Worm (Caenorhabditis elegans) whole organism, L4 larva: ENCODE measurements around the gene srx-85.

Experiments used
- F49E8.2 ChIP-seq: sonication (generic microtip); optimal IDR thresholded peaks from 2 replicates; lab custom pipeline; 2016; ENCODE audit warnings: missing compliant biosample characterization, mild to moderate bottlenecking, missing genetic modification characterization, borderline replicate concordance
- Y105C5A.15 ChIP-seq: fragments of 200-800 bp; sonication (Bioruptor generic); IDR thresholded peaks from 2 replicates; pipeline ENCODE4 v1.3.6; 2022; ENCODE audit warnings: missing genetic modification characterization, missing compliant biosample characterization
- Y48G9A.11 ChIP-seq: fragments of 200-800 bp; sonication (Bioruptor generic); IDR thresholded peaks from 2 replicates; pipeline ENCODE4 v1.3.6; 2022; ENCODE audit warnings: missing genetic modification reagents, missing genetic modification characterization, missing compliant biosample characterization
- Y5F2A.4 ChIP-seq: fragments of 200-800 bp; sonication (Bioruptor generic); optimal IDR thresholded peaks from 2 replicates; lab custom pipeline; 2018; ENCODE audit warnings: mild to moderate bottlenecking, missing genetic modification characterization, missing compliant biosample characterization
- aha-1 ChIP-seq: fragments of 150-350 bp; peaks from one replicate; lab custom pipeline; 2014; ENCODE audit warnings: missing biosample characterization, missing genetic modification characterization
- ceh-32 ChIP-seq: sonication (generic microtip); optimal IDR thresholded peaks from 2 replicates; lab custom pipeline; 2016; ENCODE audit warnings: mild to moderate bottlenecking, missing genetic modification characterization, missing compliant biosample characterization; ENCODE audit not compliant: poor library complexity
- ceh-44 ChIP-seq: fragments of 200-800 bp; sonication (Bioruptor generic); IDR thresholded peaks from 2 replicates; pipeline ENCODE4 v1.3.6; 2022; ENCODE audit warnings: missing genetic modification reagents, missing genetic modification characterization, missing compliant biosample characterization
- dpl-1 ChIP-seq: fragments of 150-350 bp; optimal IDR thresholded peaks from 2 replicates; lab custom pipeline; 2014; ENCODE audit warnings: missing biosample characterization, missing genetic modification reagents, missing genetic modification characterization
- hlh-11 ChIP-seq: fragments of 200-800 bp; sonication (Bioruptor generic); optimal IDR thresholded peaks from 2 replicates; lab custom pipeline; 2018; ENCODE audit warnings: mild to moderate bottlenecking, missing genetic modification characterization, missing compliant biosample characterization
- hlh-30 ChIP-seq: sonication (generic microtip); optimal IDR thresholded peaks from 2 replicates; lab custom pipeline; 2017; ENCODE audit warnings: antibody characterized with exemption, mild to moderate bottlenecking, missing genetic modification characterization, missing compliant biosample characterization; ENCODE audit not compliant: insufficient read depth
- lin-13 ChIP-seq: fragments of 150-350 bp; optimal IDR thresholded peaks from 2 replicates; lab custom pipeline; 2014; ENCODE audit warnings: missing biosample characterization, missing genetic modification reagents, missing genetic modification characterization
- lsy-2 ChIP-seq, 2 experiments: fragments of 150-350 bp in 1 of 2; sonication (generic microtip) in 1 of 2; optimal IDR thresholded peaks; 2 replicates each; lab custom pipeline; 2014 to 2017; ENCODE audit warnings: missing biosample characterization in 2 of 2, missing genetic modification characterization in 2 of 2
- mdt-29 ChIP-seq: fragments of 200-800 bp; sonication (Bioruptor generic); IDR thresholded peaks from 2 replicates; pipeline ENCODE4 v1.3.6; 2022; ENCODE audit warnings: missing genetic modification reagents, missing genetic modification characterization, missing compliant biosample characterization
- mxl-2 ChIP-seq: fragments of 200-800 bp; sonication (Bioruptor generic); conservative IDR thresholded peaks from 2 replicates; pipeline ENCODE4 v1.3.6; 2022; ENCODE audit warnings: missing genetic modification reagents, missing genetic modification characterization, missing compliant biosample characterization
- nhr-42 ChIP-seq: fragments of 200-800 bp; sonication (Bioruptor generic); IDR thresholded peaks from 2 replicates; pipeline ENCODE4 v1.3.6; 2022; ENCODE audit warnings: missing genetic modification characterization, missing compliant biosample characterization
- nhr-48 ChIP-seq: sonication (generic microtip); optimal IDR thresholded peaks from 2 replicates; lab custom pipeline; 2016; ENCODE audit warnings: mild to moderate bottlenecking, missing genetic modification characterization, missing compliant biosample characterization
- pha-4 ChIP-seq, 2 experiments: fragments of 150-350 bp in 1 of 2; fragments of 200-800 bp in 1 of 2; sonication (Bioruptor generic) in 1 of 2; IDR thresholded peaks in 1 of 2; optimal IDR thresholded peaks in 1 of 2; 2 replicates each; pipeline versions ENCODE4 v1.3.6 to Lab custom; 2014 to 2022; ENCODE audit warnings: missing genetic modification characterization in 2 of 2, missing genetic modification reagents in 2 of 2, missing biosample characterization in 1 of 2, missing compliant biosample characterization in 1 of 2
- php-3 ChIP-seq: fragments of 200-800 bp; sonication (Bioruptor generic); IDR thresholded peaks from 2 replicates; pipeline ENCODE4 v1.3.6; 2022; ENCODE audit warnings: missing genetic modification reagents, missing genetic modification characterization, missing compliant biosample characterization
- sdz-12 ChIP-seq: fragments of 200-800 bp; sonication (Bioruptor generic); optimal IDR thresholded peaks from 2 replicates; lab custom pipeline; 2018; ENCODE audit warnings: mild to moderate bottlenecking, missing genetic modification characterization, missing compliant biosample characterization
- skn-1 ChIP-seq: fragments of 150-350 bp; optimal IDR thresholded peaks from 2 replicates; lab custom pipeline; 2014; ENCODE audit warnings: missing biosample characterization, missing genetic modification characterization
- snpc-1.2 ChIP-seq: fragments of 200-800 bp; sonication (Bioruptor generic); IDR thresholded peaks from 2 replicates; pipeline ENCODE4 v1.3.6; 2022; ENCODE audit warnings: missing genetic modification reagents, missing genetic modification characterization, missing compliant biosample characterization
- unc-62 ChIP-seq, 3 experiments: fragments of 150-350 bp in 1 of 3; sonication (generic microtip); optimal IDR thresholded peaks in 2 of 3; peaks in 1 of 3; 1 replicate in 1 of 3; 2 replicates in 2 of 3; lab custom pipeline; 2014 to 2017; ENCODE audit warnings: missing biosample characterization in 3 of 3, missing genetic modification characterization in 3 of 3, missing genetic modification reagents in 3 of 3, missing genotype in 1 of 3
- vab-7 ChIP-seq: fragments of 200-800 bp; sonication (Bioruptor generic); IDR thresholded peaks from 2 replicates; pipeline ENCODE4 v1.3.6; 2022; ENCODE audit warnings: missing genetic modification reagents, missing genetic modification characterization, missing compliant biosample characterization
- zfp-2 ChIP-seq: sonication (generic microtip); optimal IDR thresholded peaks from 2 replicates; lab custom pipeline; 2016; ENCODE audit warnings: mild to moderate bottlenecking, missing genetic modification characterization, missing compliant biosample characterization

The srx-85 gene

DNA sequence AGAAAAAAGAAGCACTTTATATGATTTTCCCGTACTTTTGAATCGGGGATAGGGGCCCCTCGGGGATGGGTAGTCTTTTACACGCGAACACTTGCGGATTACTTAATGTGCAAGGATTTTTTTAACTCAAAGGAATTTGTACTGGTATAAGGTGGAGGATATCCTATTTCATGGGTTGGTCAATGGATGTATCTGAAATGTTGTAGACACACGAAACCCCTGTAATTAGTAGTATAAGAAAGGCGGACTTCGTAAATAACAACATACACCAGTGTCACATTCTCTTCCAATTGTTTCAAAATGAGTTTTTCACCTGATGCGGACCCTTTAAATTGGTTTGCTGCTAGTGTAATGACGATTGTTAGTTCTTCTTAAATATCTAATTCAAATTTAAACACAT, 40.9 kb downstream of the srx-85 start, which contains the start of gene srx-80:
TSS of gene srx-80 (plus strand) at position 301 of the 400 bp plus-strand sequence.
- TF ChIP-seq ceh-44 (GFP tag; lab: Robert Waterston, UW) (no peak), zfp-2 (tag; lab: Kevin White, UChicago) (no peak), F49E8.2 (tag; lab: Kevin White, UChicago) (no peak), php-3 (GFP tag; lab: Robert Waterston, UW) (no peak), nhr-48 (tag; lab: Kevin White, UChicago) (no peak), mdt-29 (GFP tag; lab: Robert Waterston, UW) (no peak), sdz-12 (no peak), skn-1 (tag; lab: Kevin White, UChicago) (no peak), lin-13 (no peak), lsy-2 (tag; optimal IDR thresholded peaks at IDR 0.05; lab: Kevin White, UChicago) (no peak), Y5F2A.4 (GFP tag; lab: Kevin White, UChicago) (no peak)

DNA sequence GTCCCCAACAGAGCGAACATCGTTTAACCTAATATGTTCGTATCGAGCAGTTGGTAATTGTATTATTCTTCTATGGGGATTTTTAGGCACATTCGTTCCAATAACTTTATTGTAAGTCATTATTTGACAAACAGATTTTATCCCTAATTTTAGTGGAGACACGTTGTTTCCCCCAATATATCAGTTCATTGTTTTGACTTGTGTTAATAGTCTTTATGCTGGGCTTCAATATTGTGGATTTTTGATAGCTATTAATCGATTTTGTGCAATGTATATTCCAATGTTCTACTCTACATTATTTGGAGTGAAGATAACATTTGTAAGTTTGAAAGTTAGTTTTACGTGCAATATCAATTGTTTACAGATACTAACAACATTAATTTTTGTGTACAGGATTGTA, 41.4 kb downstream of the srx-85 start:
- TF ChIP-seq unc-62 (GFP tag; optimal IDR thresholded peaks at IDR 0.05 in 1 of 2; lab: Kevin White, UChicago) (peak in 1 of 2 experiments; percentile 94), unc-62 (tag; optimal IDR thresholded peaks at IDR 0.05; lab: Kevin White, UChicago) (no peak), pha-4 (GFP tag; IDR thresholded peaks at IDR 0.05; lab: Robert Waterston, UW) (no peak), pha-4 (tag; optimal IDR thresholded peaks at IDR 0.05; lab: Kevin White, UChicago) (no peak), dpl-1 (GFP tag; lab: Kevin White, UChicago) (no peak), F49E8.2 (tag; lab: Kevin White, UChicago) (no peak), Y48G9A.11 (GFP tag; lab: Robert Waterston, UW) (no peak), hlh-11 (tag; lab: Kevin White, UChicago) (no peak), snpc-1.2 (no peak), lin-13 (no peak), ceh-32 (tag; lab: Kevin White, UChicago) (no peak)

ce11 chrV:11598807-11599206, 46.3 kb downstream of the srx-85 start, which contains the start of gene srx-84:
TSS of gene srx-84 (plus strand) at chrV:11599107.
- TF ChIP-seq hlh-30 (tag; lab: Kevin White, UChicago), result no peak
- no peak for TF ChIP-seq lin-13
- TF ChIP-seq mdt-29 (GFP tag; lab: Robert Waterston, UW), result no peak
- TF ChIP-seq nhr-42, result no peak
- no peak for TF ChIP-seq mxl-2 (GFP tag; lab: Robert Waterston, UW)
- TF ChIP-seq vab-7 (GFP tag; lab: Robert Waterston, UW), result no peak

- TF ChIP-seq snpc-1.2, result no peak
- peak in 1 of 2 experiments; percentile 18 for TF ChIP-seq unc-62 (GFP tag; optimal IDR thresholded peaks at IDR 0.05 in 1 of 2; lab: Kevin White, UChicago)
- TF ChIP-seq unc-62 (tag; optimal IDR thresholded peaks at IDR 0.05; lab: Kevin White, UChicago), result no peak
- peak; percentile 94 for TF ChIP-seq aha-1 (tag; lab: Kevin White, UChicago)
- no peak for TF ChIP-seq Y105C5A.15 (GFP tag; lab: Robert Waterston, UW)
Measured at ce11 chrV:11600800-11601199, 48.3 kb downstream of the srx-85 start, which contains the start of gene F35B12.9. TSS of gene F35B12.9 (plus strand) at chrV:11601171.
